Fruit fly (Drosophila melanogaster) whole organism, embryonic: ENCODE results near the gene temp.

Source experiments
- CG12219 ChIP-seq: fragments of 200-800 bp; sonication (Bioruptor generic); optimal IDR thresholded peaks from 3 replicates; lab custom pipeline; 2018; ENCODE audit warnings: missing biosample characterization, mild to moderate bottlenecking, missing genetic modification characterization
- CG1603 ChIP-seq: fragments of 200-800 bp; sonication (Bioruptor generic); optimal IDR thresholded peaks from 2 replicates; lab custom pipeline; 2019; ENCODE audit warnings: missing biosample characterization, mild to moderate bottlenecking, missing genetic modification characterization, moderate library complexity
- CG9609 ChIP-seq: fragments of 200-800 bp; sonication (Bioruptor generic); optimal IDR thresholded peaks from 3 replicates; lab custom pipeline; 2016; ENCODE audit warnings: missing biosample characterization, missing genetic modification characterization
- PHDP ChIP-seq: fragments of 200-800 bp; sonication (Bioruptor generic); optimal IDR thresholded peaks from 3 replicates; lab custom pipeline; 2018; ENCODE audit warnings: missing biosample characterization, mild to moderate bottlenecking, missing genetic modification characterization, moderate library complexity
- bsh ChIP-seq, 2 experiments: fragments of 200-800 bp; sonication (Bioruptor generic); optimal IDR thresholded peaks; 2 replicates each; lab custom pipeline; 2017 to 2018; ENCODE audit warnings: mild to moderate bottlenecking in 2 of 2, missing biosample characterization in 2 of 2, missing genetic modification characterization in 2 of 2, moderate library complexity in 1 of 2
- lmd ChIP-seq: fragments of 200-800 bp; sonication (Bioruptor generic); IDR thresholded peaks from 2 replicates; pipeline ENCODE4 v1.3.6; 2022; ENCODE audit warnings: missing biosample characterization, missing genetic modification characterization
- org-1 ChIP-seq: fragments of 200-800 bp; sonication (Bioruptor generic); optimal IDR thresholded peaks from 2 replicates; lab custom pipeline; 2017; ENCODE audit warnings: missing biosample characterization, missing genetic modification characterization

- no peak for TF ChIP-seq PHDP
- TF ChIP-seq org-1 (GFP tag; lab: Kevin White, UChicago): no peak
- no peak for TF ChIP-seq CG12219
- TF ChIP-seq CG1603 (tag; lab: Kevin White, UChicago): no peak
- no peak for TF ChIP-seq CG9609 (GFP tag; lab: Kevin White, UChicago)
- TF ChIP-seq lmd: no peak
- no peak for TF ChIP-seq bsh (GFP tag; optimal IDR thresholded peaks at IDR 0.05; lab: Kevin White, UChicago)
Measured at dm6 chrX:2288327-2288726, 26.0 kb upstream of the temp start.
